Worm (Caenorhabditis elegans): ENCODE data around the gene F13A2.1.
A peak's percentile ranks its signal among the peaks of the same experiment; 100 is the strongest.

The F13A2.1 gene

ce11 chrV:4357369-4357768, 24.8 kb downstream of the F13A2.1 start:
- TF ChIP-seq ceh-31 (tag; optimal IDR thresholded peaks at IDR 0.05) (peak; percentile 61), F13H6.1 (tag; optimal IDR thresholded peaks at IDR 0.05) (no peak), hlh-6 (tag; optimal IDR thresholded peaks at IDR 0.05) (no peak), unc-42 (tag; optimal IDR thresholded peaks at IDR 0.05) (peak; percentile 99), pha-2 (tag; optimal IDR thresholded peaks at IDR 0.05) (no peak), ceh-14 (tag; optimal IDR thresholded peaks at IDR 0.05) (peak; percentile 75)

ce11 chrV:4356047-4356612, 26.1 kb downstream of the F13A2.1 start:
- TF ChIP-seq pha-2 (tag; optimal IDR thresholded peaks at IDR 0.05) (no peak), nhr-11 (tag; optimal IDR thresholded peaks at IDR 0.05) (no peak), ceh-34 (tag; optimal IDR thresholded peaks at IDR 0.05) (peak; percentile 59), pag-3 (tag; optimal IDR thresholded peaks at IDR 0.05; ENCODE audit: borderline replicate concordance) (no peak), fkh-6 (tag; optimal IDR thresholded peaks at IDR 0.05) (no peak), hlh-8 (tag; optimal IDR thresholded peaks at IDR 0.05) (no peak), pax-1 (tag; optimal IDR thresholded peaks at IDR 0.05) (no peak), unc-42 (tag; optimal IDR thresholded peaks at IDR 0.05) (peak; percentile 85), elt-4 (tag; optimal IDR thresholded peaks at IDR 0.05) (no peak), ets-4 (tag; optimal IDR thresholded peaks at IDR 0.05) (no peak), unc-3 (GFP tag; conservative IDR thresholded peaks at IDR 0.05) (no peak), unc-3 (tag; optimal IDR thresholded peaks at IDR 0.05) (no peak)

ce11 chrV:4346799-4347198, 35.4 kb downstream of the F13A2.1 start, which contains the start of gene mcm-7:
TSS of gene mcm-7 (plus strand) at chrV:4347166.
- TF ChIP-seq dmd-4 (tag; optimal IDR thresholded peaks at IDR 0.05; ENCODE audit: borderline replicate concordance) (no peak), hlh-15 (tag; optimal IDR thresholded peaks at IDR 0.05) (no peak), ceh-31 (tag; optimal IDR thresholded peaks at IDR 0.05) (peak; percentile 40), gmeb-2 (tag; optimal IDR thresholded peaks at IDR 0.05) (no peak), nhr-11 (tag; optimal IDR thresholded peaks at IDR 0.05) (no peak), nfya-1 (tag; optimal IDR thresholded peaks at IDR 0.05) (peak; percentile 55), ceh-22 (tag; optimal IDR thresholded peaks at IDR 0.05) (no peak), pax-1 (tag; optimal IDR thresholded peaks at IDR 0.05) (peak; percentile 26), elt-2 (tag; optimal IDR thresholded peaks at IDR 0.05) (peak; percentile 9), pag-3 (tag; optimal IDR thresholded peaks at IDR 0.05; ENCODE audit: borderline replicate concordance) (no peak), tbx-2 (tag; optimal IDR thresholded peaks at IDR 0.05) (peak; percentile 29)

ce11 chrV:4346325-4346724, 35.9 kb downstream of the F13A2.1 start, which contains the start of gene hpo-18:
TSS of gene hpo-18 (minus strand) at chrV:4346425.
- TF ChIP-seq che-1 (tag; optimal IDR thresholded peaks at IDR 0.05) (no peak), pqm-1 (tag; optimal IDR thresholded peaks at IDR 0.05) (no peak), K09A11.1 (tag; optimal IDR thresholded peaks at IDR 0.05; ENCODE audit: insufficient read depth) (no peak), pax-1 (tag; optimal IDR thresholded peaks at IDR 0.05) (no peak)

DNA sequence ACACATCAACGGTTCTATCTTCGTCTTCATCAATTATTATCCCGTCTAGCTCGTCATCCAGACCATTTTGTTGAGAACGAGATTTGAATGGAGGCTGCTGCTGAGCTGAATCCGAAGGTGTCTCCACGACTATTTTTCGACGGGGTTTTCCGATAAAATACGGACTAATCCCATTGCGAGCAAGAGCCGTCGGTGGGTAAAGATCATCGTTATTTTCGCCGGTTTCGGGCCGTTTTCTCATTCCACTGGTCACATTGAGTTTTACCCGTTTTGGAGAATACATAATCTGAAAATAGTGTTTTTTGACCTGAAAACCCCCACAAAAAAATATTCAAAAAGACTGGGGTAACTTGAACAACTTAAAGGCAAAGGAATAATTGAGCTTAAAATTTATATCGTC, 36.5 kb downstream of the F13A2.1 start, which contains the start of gene figl-1:
Gene figl-1 (minus strand): TSS at position 286 of the 400 bp plus-strand sequence.
- TF ChIP-seq fax-1 (tag; optimal IDR thresholded peaks at IDR 0.05) (no peak), C38D4.7 (GFP tag; optimal IDR thresholded peaks at IDR 0.05) (no peak), nhr-11 (tag; optimal IDR thresholded peaks at IDR 0.05) (no peak), mec-3 (tag; optimal IDR thresholded peaks at IDR 0.05; ENCODE audit: borderline replicate concordance) (no peak), rnt-1 (tag; optimal IDR thresholded peaks at IDR 0.05) (no peak)

- no peak for TF ChIP-seq pha-2 (tag; optimal IDR thresholded peaks at IDR 0.05)
- TF ChIP-seq ceh-2 (tag; optimal IDR thresholded peaks at IDR 0.05), result no peak
- no peak for TF ChIP-seq T23F11.4 (GFP tag; optimal IDR thresholded peaks at IDR 0.05)
Observed at ce11 chrV:4341736-4342135, 40.5 kb downstream of the F13A2.1 start.

Data from whole organism, late embryonic.